Fruit fly (Drosophila melanogaster): Measurements from ENCODE around the gene CRMP.

CRMP gene

dm6 chr3R:5620387-5620956 lies 49.6 kb downstream of the CRMP start (continued):
- no peak for TF ChIP-seq cg (GFP tag; optimal IDR thresholded peaks at IDR 0.05)
- no peak for TF ChIP-seq Elba2 (GFP tag; optimal IDR thresholded peaks at IDR 0.05)
- no peak for TF ChIP-seq trh (GFP tag; optimal IDR thresholded peaks at IDR 0.05)
- TF ChIP-seq otp (GFP tag; IDR thresholded peaks at IDR 0.05) = peak; percentile 79; the same call in 2 of the 3 replicates
- TF ChIP-seq sd (tag; optimal IDR thresholded peaks at IDR 0.05) = no peak
- peak; percentile 65; the same call in 1 of the 3 replicates for TF ChIP-seq ken (GFP tag; IDR thresholded peaks at IDR 0.05)
- peak; percentile 72 for TF ChIP-seq Sox100B (GFP tag; optimal IDR thresholded peaks at IDR 0.05)
- TF ChIP-seq CG7786 (GFP tag; optimal IDR thresholded peaks at IDR 0.05) = peak; percentile 70
- TF ChIP-seq CG10209 (GFP tag; optimal IDR thresholded peaks at IDR 0.05) = peak; percentile 63
- peak; percentile 41 for TF ChIP-seq Mad (GFP tag; optimal IDR thresholded peaks at IDR 0.05)
- peak; percentile 50 for TF ChIP-seq CG17829 (tag; optimal IDR thresholded peaks at IDR 0.05)
- peak; percentile 62 for TF ChIP-seq CG8388 (GFP tag; optimal IDR thresholded peaks at IDR 0.05)
- peak; percentile 44 for TF ChIP-seq Hand (GFP tag; optimal IDR thresholded peaks at IDR 0.05)
- TF ChIP-seq CG4854 (GFP tag; optimal IDR thresholded peaks at IDR 0.05) = no peak
- TF ChIP-seq B-H1 (GFP tag; IDR thresholded peaks at IDR 0.05) = peak; percentile 33; the same call in 2 of the 3 replicates
- TF ChIP-seq fd64A (GFP tag; optimal IDR thresholded peaks at IDR 0.05) = peak; percentile 43
- peak; percentile 35 for TF ChIP-seq CG18476 (GFP tag; optimal IDR thresholded peaks at IDR 0.05)
- peak; percentile 46 for TF ChIP-seq Rfx (GFP tag; IDR thresholded peaks at IDR 0.05)
- peak; percentile 40 for TF ChIP-seq CG10654 (GFP tag; optimal IDR thresholded peaks at IDR 0.05)
- TF ChIP-seq CG30403 (GFP tag; optimal IDR thresholded peaks at IDR 0.05) = peak; percentile 75
- peak; percentile 27 for TF ChIP-seq da (GFP tag; optimal IDR thresholded peaks at IDR 0.05)
- no peak for TF ChIP-seq z (GFP tag; IDR thresholded peaks at IDR 0.05)
- TF ChIP-seq CG17912 (GFP tag; optimal IDR thresholded peaks at IDR 0.05) = no peak
- peak; percentile 44; the same call in 1 of the 3 replicates for TF ChIP-seq so (GFP tag; IDR thresholded peaks at IDR 0.05)
- peak; percentile 53; the same call in 1 of the 2 replicates for TF ChIP-seq esg (GFP tag; conservative IDR thresholded peaks at IDR 0.05)
- TF ChIP-seq CG18011 (GFP tag; optimal IDR thresholded peaks at IDR 0.05) = no peak
- no peak for TF ChIP-seq Kr (GFP tag; optimal IDR thresholded peaks at IDR 0.05)
- TF ChIP-seq CG34224 (GFP tag; IDR thresholded peaks at IDR 0.05; ENCODE audit: partially characterized antibody) = no peak
- TF ChIP-seq sens (GFP tag) = peak; percentile 93
- peak; percentile 69 for TF ChIP-seq CG1024 (GFP tag; IDR thresholded peaks at IDR 0.05)
- peak; percentile 46 for TF ChIP-seq repo (GFP tag; optimal IDR thresholded peaks at IDR 0.05)
- TF ChIP-seq Max (GFP tag; optimal IDR thresholded peaks at IDR 0.05) = peak; percentile 46
- TF ChIP-seq pita (GFP tag; optimal IDR thresholded peaks at IDR 0.05) = no peak
- TF ChIP-seq chinmo (GFP tag; IDR thresholded peaks at IDR 0.05; ENCODE audit: partially characterized antibody) = no peak
- TF ChIP-seq prd (optimal IDR thresholded peaks at IDR 0.05) = no peak
- TF ChIP-seq prd (GFP tag; IDR thresholded peaks at IDR 0.05) = peak; percentile 71
- TF ChIP-seq jing (GFP tag; optimal IDR thresholded peaks at IDR 0.05) = peak; percentile 37
- TF ChIP-seq lola (GFP tag; optimal IDR thresholded peaks at IDR 0.05) = peak in 1 of 3 experiments; percentile 67
- TF ChIP-seq CG1603 (tag; optimal IDR thresholded peaks at IDR 0.05) = peak; percentile 71
- TF ChIP-seq ash1 (GFP tag; optimal IDR thresholded peaks at IDR 0.05) = no peak
- no peak for TF ChIP-seq Spps (tag; optimal IDR thresholded peaks at IDR 0.05)
- TF ChIP-seq CG32532 (GFP tag; IDR thresholded peaks at IDR 0.05) = peak; percentile 60; the same call in 1 of the 2 replicates
- TF ChIP-seq Myb (GFP tag; optimal IDR thresholded peaks at IDR 0.05) = peak; percentile 53
- TF ChIP-seq CG4820 (GFP tag; optimal IDR thresholded peaks at IDR 0.05) = peak; percentile 65
- peak; percentile 55 for TF ChIP-seq CG6254 (GFP tag; optimal IDR thresholded peaks at IDR 0.05)
- peak; percentile 50 for TF ChIP-seq btn (GFP tag; optimal IDR thresholded peaks at IDR 0.05)
- no peak for TF ChIP-seq eyg (GFP tag; optimal IDR thresholded peaks at IDR 0.05)
- TF ChIP-seq chif (GFP tag; optimal IDR thresholded peaks at IDR 0.05) = peak in 1 of 2 experiments; percentile 65
- no peak for TF ChIP-seq CG34376 (GFP tag; optimal IDR thresholded peaks at IDR 0.05)
- peak; percentile 0 for TF ChIP-seq CG31388 (GFP tag; optimal IDR thresholded peaks at IDR 0.05)
